Worm (Caenorhabditis elegans) whole organism, early embryonic: ENCODE results near the gene Y50D7A.13.

Experiments used
- ama-1 ChIP-seq: fragments of 150-350 bp; optimal IDR thresholded peaks from 2 replicates; lab custom pipeline; 2014
- flt-1 ChIP-seq: fragments of 200-800 bp; sonication (Bioruptor generic); IDR thresholded peaks from 2 replicates; pipeline ENCODE4 v1.3.6; 2022; ENCODE audit warnings: missing genetic modification characterization, missing compliant biosample characterization
- hmg-4 ChIP-seq: fragments of 200-800 bp; sonication (Bioruptor generic); optimal IDR thresholded peaks from 2 replicates; lab custom pipeline; 2018; ENCODE audit warnings: mild to moderate bottlenecking, missing genetic modification characterization, missing compliant biosample characterization
- sea-1 ChIP-seq: fragments of 200-800 bp; sonication (Bioruptor generic); conservative IDR thresholded peaks from 2 replicates; pipeline ENCODE4 v1.3.6; 2022; ENCODE audit warnings: missing genetic modification characterization, missing compliant biosample characterization
- tbx-37 ChIP-seq: fragments of 200-800 bp; sonication (Bioruptor generic); conservative IDR thresholded peaks from 2 replicates; pipeline ENCODE4 v1.3.6; 2022; ENCODE audit warnings: missing genetic modification reagents, missing genetic modification characterization, missing compliant biosample characterization

ce11 chrIII:282506-282905 lies 11.9 kb downstream of the Y50D7A.13 start:
- TF ChIP-seq tbx-37 (GFP tag; lab: Robert Waterston, UW), result no peak
- no peak for TF ChIP-seq sea-1
- TF ChIP-seq ama-1 (lab: Kevin White, UChicago), result no peak
- no peak for TF ChIP-seq flt-1
- TF ChIP-seq hmg-4 (GFP tag; lab: Kevin White, UChicago), result no peak
